Worm (Caenorhabditis elegans): Measurements from ENCODE around the gene ulp-4.

ulp-4 gene

DNA sequence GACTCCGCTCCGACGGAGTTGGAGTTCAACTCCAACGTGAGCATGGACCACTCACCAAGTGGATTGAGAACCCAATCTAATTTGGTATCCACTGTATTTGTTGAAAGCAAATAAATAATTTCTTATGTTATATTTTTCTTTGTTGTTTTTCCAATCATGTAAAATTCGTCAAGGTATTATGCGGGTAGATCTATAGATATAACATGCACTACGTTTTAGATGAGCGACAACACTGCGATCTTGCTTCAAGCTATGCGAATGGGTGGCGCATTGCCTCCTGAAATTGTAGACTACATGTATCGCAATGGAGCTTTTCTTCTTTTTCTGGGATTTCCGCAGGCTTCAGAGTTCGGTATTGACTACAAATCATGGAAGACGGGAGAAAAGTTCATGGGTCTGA lies 14.8 kb downstream of the ulp-4 start, which contains the start of gene F10B5.2:
Gene F10B5.2 (plus strand): TSS at position 220 of the 400 bp plus-strand sequence.
- TF ChIP-seq lsy-2 (tag; optimal IDR thresholded peaks at IDR 0.05) (peak in 1 of 2 experiments; percentile 43), ceh-82 (tag; optimal IDR thresholded peaks at IDR 0.05) (no peak), efl-1 (optimal IDR thresholded peaks at IDR 0.05) (no peak), efl-1 (GFP tag; optimal IDR thresholded peaks at IDR 0.05 in 1 of 2) (peak in 1 of 2 experiments; percentile 75)

ce11 chrII:8149930-8150329 lies 20.2 kb downstream of the ulp-4 start, which contains the start of gene F10B5.3:
TSS of gene F10B5.3 (minus strand) at chrII:8150030.
- TF ChIP-seq Y116A8C.19 (tag; optimal IDR thresholded peaks at IDR 0.05; ENCODE audit: borderline replicate concordance) (no peak), nhr-11 (tag; optimal IDR thresholded peaks at IDR 0.05) (no peak), ztf-11 (tag; optimal IDR thresholded peaks at IDR 0.05) (no peak), mdl-1 (tag; optimal IDR thresholded peaks at IDR 0.05) (no peak), ztf-4 (tag; optimal IDR thresholded peaks at IDR 0.05) (no peak), blmp-1 (tag; optimal IDR thresholded peaks at IDR 0.05) (no peak), lin-14 (GFP tag; optimal IDR thresholded peaks at IDR 0.05) (no peak), aly-2 (tag; optimal IDR thresholded peaks at IDR 0.05) (no peak)

ce11 chrII:8152711-8153325 lies 23.1 kb downstream of the ulp-4 start:
- TF ChIP-seq ama-1 (optimal IDR thresholded peaks at IDR 0.05) (no peak), pqm-1 (tag; optimal IDR thresholded peaks at IDR 0.05) (no peak), fkh-10 (GFP tag; optimal IDR thresholded peaks at IDR 0.05) (peak; percentile 44), ces-1 (GFP tag; optimal IDR thresholded peaks at IDR 0.05) (peak; percentile 11), nhr-77 (tag; optimal IDR thresholded peaks at IDR 0.05) (no peak)

ce11 chrII:8156845-8157373 lies 27.1 kb downstream of the ulp-4 start, which contains the start of the genes tub-1 and tmem-138:
TSS of gene tub-1 (minus strand) at chrII:8156945.
TSS of gene tmem-138 (plus strand) at chrII:8157323.
- TF ChIP-seq C34B4.2 (tag; optimal IDR thresholded peaks at IDR 0.05) = no peak
- TF ChIP-seq dsc-1 (tag; optimal IDR thresholded peaks at IDR 0.05) = peak; percentile 42
- peak; percentile 70 for TF ChIP-seq fkh-8 (tag; optimal IDR thresholded peaks at IDR 0.05)

ce11 chrII:8157991-8158390 lies 28.2 kb downstream of the ulp-4 start, which contains the start of gene pch-2:
TSS of gene pch-2 (plus strand) at chrII:8158349.
- no peak for TF ChIP-seq zag-1 (tag; optimal IDR thresholded peaks at IDR 0.05)
- TF ChIP-seq C04F5.9 (tag; optimal IDR thresholded peaks at IDR 0.05) = peak; percentile 64
- TF ChIP-seq egl-13 (tag; optimal IDR thresholded peaks at IDR 0.05) = no peak
- peak; percentile 75 for TF ChIP-seq nhr-85 (tag)
- no peak for TF ChIP-seq pqm-1 (tag; optimal IDR thresholded peaks at IDR 0.05)
- TF ChIP-seq mep-1 (tag; optimal IDR thresholded peaks at IDR 0.05) = peak; percentile 61
- TF ChIP-seq swsn-7 (tag; optimal IDR thresholded peaks at IDR 0.05) = peak; percentile 48
- TF ChIP-seq unc-130 (tag; optimal IDR thresholded peaks at IDR 0.05) = peak; percentile 3
- peak; percentile 45 for TF ChIP-seq lin-14 (GFP tag; optimal IDR thresholded peaks at IDR 0.05)
- peak; percentile 83 to 90 (median 89) for TF ChIP-seq dpl-1 (GFP tag; optimal IDR thresholded peaks at IDR 0.05)
- TF ChIP-seq tlp-1 (tag; optimal IDR thresholded peaks at IDR 0.05) = no peak
- TF ChIP-seq efl-1 (optimal IDR thresholded peaks at IDR 0.05) = peak; percentile 85 to 86
- peak; percentile 88 to 99 for TF ChIP-seq efl-1 (GFP tag; optimal IDR thresholded peaks at IDR 0.05 in 1 of 2)
- no peak for TF ChIP-seq aly-2 (tag; optimal IDR thresholded peaks at IDR 0.05)
- no peak for TF ChIP-seq grh-1 (GFP tag; IDR thresholded peaks at IDR 0.05)
- TF ChIP-seq hlh-4 (tag; optimal IDR thresholded peaks at IDR 0.05) = no peak
- TF ChIP-seq lin-15B (tag; optimal IDR thresholded peaks at IDR 0.05) = peak; percentile 62
- peak; percentile 66 for TF ChIP-seq rnt-1 (tag; optimal IDR thresholded peaks at IDR 0.05)
- TF ChIP-seq tbx-2 (tag; optimal IDR thresholded peaks at IDR 0.05) = no peak
- no peak for TF ChIP-seq zip-4 (GFP tag; optimal IDR thresholded peaks at IDR 0.05)
- TF ChIP-seq pag-3 (tag; optimal IDR thresholded peaks at IDR 0.05; ENCODE audit: borderline replicate concordance, insufficient read depth) = no peak
- TF ChIP-seq lin-35 (GFP tag; optimal IDR thresholded peaks at IDR 0.05) = peak; percentile 78 to 93
- no peak for TF ChIP-seq sox-4 (tag; optimal IDR thresholded peaks at IDR 0.05)
- TF ChIP-seq lin-13 (GFP tag; optimal IDR thresholded peaks at IDR 0.05) = no peak
- TF ChIP-seq pax-3 (tag; optimal IDR thresholded peaks at IDR 0.05) = no peak
- TF ChIP-seq ztf-11 (tag; optimal IDR thresholded peaks at IDR 0.05) = no peak
- peak; percentile 47 for TF ChIP-seq xbp-1 (tag; optimal IDR thresholded peaks at IDR 0.05)
- no peak for TF ChIP-seq unc-30 (tag; optimal IDR thresholded peaks at IDR 0.05)
- no peak for TF ChIP-seq irx-1 (tag; optimal IDR thresholded peaks at IDR 0.05)
- peak; percentile 61 for TF ChIP-seq nhr-20 (tag; optimal IDR thresholded peaks at IDR 0.05)
